Worm (Caenorhabditis elegans): Measurements from ENCODE around the gene ech-5.

ce11 chrIV:817879-818278 lies 21.1 kb downstream of the ech-5 start:
- TF ChIP-seq fkh-10 (GFP tag; optimal IDR thresholded peaks at IDR 0.05) = no peak
- no peak for TF ChIP-seq daf-12 (tag; optimal IDR thresholded peaks at IDR 0.05)
- TF ChIP-seq hmg-11 (tag; optimal IDR thresholded peaks at IDR 0.05) = no peak
- TF ChIP-seq R02D3.7 (tag; optimal IDR thresholded peaks at IDR 0.05) = no peak
- TF ChIP-seq pha-4 (tag; optimal IDR thresholded peaks at IDR 0.05) = no peak
- no peak for TF ChIP-seq lin-39 (tag; optimal IDR thresholded peaks at IDR 0.05)
- TF ChIP-seq nhr-76 (tag; optimal IDR thresholded peaks at IDR 0.05) = no peak
- TF ChIP-seq ama-1 (optimal IDR thresholded peaks at IDR 0.05) = no peak
- no peak for TF ChIP-seq pqm-1 (tag; optimal IDR thresholded peaks at IDR 0.05)
- no peak for TF ChIP-seq skn-1 (tag; optimal IDR thresholded peaks at IDR 0.05)
- no peak for TF ChIP-seq nfya-1 (tag; optimal IDR thresholded peaks at IDR 0.05; ENCODE audit: insufficient read depth)
- TF ChIP-seq snpc-4 (tag; optimal IDR thresholded peaks at IDR 0.05) = no peak
- no peak for TF ChIP-seq elt-3 (tag; optimal IDR thresholded peaks at IDR 0.05)

Measured in whole organism, L3 larva.